Worm (Caenorhabditis elegans): ENCODE measurements around the gene Y42G9A.2.

- TF ChIP-seq zfh-2 (GFP tag; conservative IDR thresholded peaks at IDR 0.05), result no peak
- no peak for TF ChIP-seq attf-5 (GFP tag; optimal IDR thresholded peaks at IDR 0.05)
These were observed 46.5 kb downstream of the Y42G9A.2 start, which contains the start of gene ugt-66 for ce11 chrIII:6194480-6194879.

Measured in whole organism, young adult.